Fruit fly (Drosophila melanogaster) whole organism, wandering third instar larva: ENCODE data around the gene VhaPPA1-1.

ENCODE experiments used
- CG9705 ChIP-seq: fragments of 200-800 bp; sonication (Bioruptor generic); optimal IDR thresholded peaks from 2 replicates; lab custom pipeline; 2018; ENCODE audit warnings: missing biosample characterization, mild to moderate bottlenecking, missing genetic modification characterization
- CrebA ChIP-seq: fragments of 200-800 bp; sonication (Bioruptor generic); optimal IDR thresholded peaks from 2 replicates; lab custom pipeline; 2016; ENCODE audit warnings: missing biosample characterization, mild to moderate bottlenecking, missing genetic modification characterization, borderline replicate concordance
- Dif ChIP-seq: fragments of 200-275, 200-300 bp; sonication (Bioruptor generic); optimal IDR thresholded peaks from 2 replicates; lab custom pipeline; 2018; ENCODE audit warnings: missing biosample characterization, missing genetic modification characterization; ENCODE audit not compliant: partially characterized antibody
- Hnf4 ChIP-seq: fragments of 200-800 bp; sonication (Bioruptor generic); optimal IDR thresholded peaks from 2 replicates; lab custom pipeline; 2016; ENCODE audit warnings: missing biosample characterization, mild to moderate bottlenecking, missing genetic modification characterization
- Hr78 ChIP-seq: fragments of >200 bp; optimal IDR thresholded peaks from 2 replicates; lab custom pipeline; 2017; ENCODE audit warnings: missing biosample characterization, missing genetic modification characterization
- Jra ChIP-seq: sonication (Bioruptor generic); optimal IDR thresholded peaks from 2 replicates; lab custom pipeline; 2016; ENCODE audit warnings: missing biosample characterization, missing genetic modification characterization
- Mio ChIP-seq: sonication (Bioruptor generic); optimal IDR thresholded peaks from 2 replicates; lab custom pipeline; 2016; ENCODE audit warnings: missing biosample characterization, missing genetic modification characterization
- N ChIP-seq: fragments of >200 bp; optimal IDR thresholded peaks from 2 replicates; lab custom pipeline; 2018; ENCODE audit warnings: missing biosample characterization, missing external identifiers, missing genetic modification characterization
- OdsH ChIP-seq: fragments of 200-800 bp; sonication (Bioruptor generic); optimal IDR thresholded peaks from 2 replicates; lab custom pipeline; 2016; ENCODE audit warnings: missing biosample characterization, mild to moderate bottlenecking, missing genetic modification characterization
- Rel ChIP-seq, 2 experiments: fragments of 200-800 bp; sonication (Bioruptor generic) in 1 of 2; optimal IDR thresholded peaks; 2 replicates in 1 of 2; 3 replicates in 1 of 2; lab custom pipeline; 2016 to 2019; ENCODE audit warnings: mild to moderate bottlenecking in 2 of 2, missing biosample characterization in 2 of 2, missing genetic modification characterization in 2 of 2, moderate library complexity in 1 of 2
- Sp1 ChIP-seq: fragments of 200-800 bp; sonication (Bioruptor generic); optimal IDR thresholded peaks from 3 replicates; lab custom pipeline; 2019; ENCODE audit warnings: missing biosample characterization, mild to moderate bottlenecking, missing genetic modification characterization, moderate library complexity
- br ChIP-seq: fragments of 200-800 bp; sonication (Bioruptor generic); optimal IDR thresholded peaks from 2 replicates; lab custom pipeline; 2016; ENCODE audit warnings: missing biosample characterization, missing genetic modification characterization
- brk ChIP-seq: fragments of 200-800 bp; sonication (Bioruptor generic); optimal IDR thresholded peaks from 2 replicates; lab custom pipeline; 2016; ENCODE audit warnings: missing biosample characterization, mild to moderate bottlenecking, missing genetic modification characterization
- dl ChIP-seq, 2 experiments: fragments of 175-275, 200-275 bp in 1 of 2; fragments of 200-275 bp in 1 of 2; sonication (Bioruptor generic); optimal IDR thresholded peaks; lab custom pipeline; 2018; ENCODE audit warnings: mild to moderate bottlenecking in 2 of 2, missing biosample characterization in 2 of 2, missing genetic modification characterization in 2 of 2, moderate library complexity in 2 of 2; ENCODE audit not compliant: partially characterized antibody in 2 of 2, insufficient read depth in 1 of 2
- ey ChIP-seq: fragments of 200-800 bp; sonication (Bioruptor generic); optimal IDR thresholded peaks from 2 replicates; lab custom pipeline; 2016; ENCODE audit warnings: missing biosample characterization, missing genetic modification characterization
- fru ChIP-seq: fragments of 200-800 bp; sonication (Bioruptor generic); optimal IDR thresholded peaks from 3 replicates; lab custom pipeline; 2016; ENCODE audit warnings: missing biosample characterization, mild to moderate bottlenecking, missing genetic modification characterization
- h ChIP-seq: fragments of 200-800 bp; sonication (Bioruptor generic); optimal IDR thresholded peaks from 3 replicates; lab custom pipeline; 2016; ENCODE audit warnings: missing biosample characterization, mild to moderate bottlenecking, missing genetic modification characterization
- jim ChIP-seq: fragments of 175-275, 200-325 bp; sonication (Bioruptor generic); optimal IDR thresholded peaks from 2 replicates; lab custom pipeline; 2016; ENCODE audit warnings: missing biosample characterization, mild to moderate bottlenecking, missing genetic modification characterization
- lola ChIP-seq: fragments of >200 bp; optimal IDR thresholded peaks from 2 replicates; lab custom pipeline; 2017; ENCODE audit warnings: missing biosample characterization, missing genetic modification characterization
- pan ChIP-seq: fragments of >200 bp; optimal IDR thresholded peaks from 2 replicates; lab custom pipeline; 2017
- psq ChIP-seq: fragments of 200-800 bp; sonication (Bioruptor generic); optimal IDR thresholded peaks from 3 replicates; lab custom pipeline; 2017; ENCODE audit warnings: missing biosample characterization, mild to moderate bottlenecking, missing genetic modification characterization, moderate library complexity
- rgr ChIP-seq: fragments of 200-800 bp; sonication (Bioruptor generic); optimal IDR thresholded peaks from 3 replicates; lab custom pipeline; 2016; ENCODE audit warnings: missing biosample characterization, mild to moderate bottlenecking, missing genetic modification characterization
- sage ChIP-seq: fragments of 200-800 bp; sonication (Bioruptor generic); optimal IDR thresholded peaks from 2 replicates; lab custom pipeline; 2016; ENCODE audit warnings: missing biosample characterization, mild to moderate bottlenecking, missing genetic modification characterization
- sv ChIP-seq: fragments of 200-800 bp; sonication (Bioruptor generic); optimal IDR thresholded peaks from 3 replicates; lab custom pipeline; 2016; ENCODE audit warnings: missing biosample characterization, missing genetic modification characterization
- tai ChIP-seq: sonication (Bioruptor generic); optimal IDR thresholded peaks from 2 replicates; lab custom pipeline; 2016; ENCODE audit warnings: missing biosample characterization, missing genetic modification characterization
- usp ChIP-seq: fragments of >200 bp; optimal IDR thresholded peaks from 2 replicates; lab custom pipeline; 2017; ENCODE audit warnings: missing biosample characterization, missing genetic modification characterization

Gene VhaPPA1-1

DNA sequence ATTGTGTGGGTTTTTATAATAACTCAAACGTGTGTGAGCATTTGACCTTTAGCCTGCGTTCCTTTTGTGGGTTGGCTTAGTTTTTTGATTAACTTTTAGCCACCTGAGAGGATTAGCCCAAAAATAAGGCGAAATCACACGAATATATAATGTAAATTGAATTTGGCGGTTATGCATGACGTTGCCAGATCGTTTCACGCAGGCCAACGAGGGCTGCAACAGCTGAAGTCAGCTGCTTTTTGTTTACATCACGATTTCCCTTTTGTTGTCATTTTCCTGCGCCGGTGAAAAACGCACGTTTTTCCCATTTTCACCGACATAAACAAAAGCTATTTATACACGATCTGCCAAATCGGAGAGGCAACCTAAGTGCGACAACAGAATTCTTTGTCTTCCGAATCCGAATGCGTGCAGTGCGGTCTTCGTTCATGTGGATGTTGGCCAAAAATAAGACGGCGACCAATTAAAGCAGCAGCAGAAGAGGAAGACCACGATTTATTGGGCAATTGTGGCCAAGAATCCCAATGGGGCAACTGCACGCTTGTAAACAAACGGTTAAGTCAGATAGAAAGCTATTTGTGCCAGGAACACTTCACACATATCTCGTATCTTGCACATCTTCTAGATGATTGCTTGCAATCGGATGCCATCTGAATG, 24.5 kb downstream of the VhaPPA1-1 start, which contains the start of gene CG3631:
CG3631 (plus strand) TSS at position 251 of the 657 bp plus-strand sequence.
- TF ChIP-seq psq (GFP tag; lab: Kevin White, UChicago) (peak; percentile 69), tai (GFP tag; lab: Kevin White, UChicago) (no peak)

dm6 chr3R:14878145-14878544, 25.7 kb downstream of the VhaPPA1-1 start:
- TF ChIP-seq N (GFP tag; lab: Kevin White, UChicago) (no peak), CG9705 (no peak), Hr78 (GFP tag; lab: Kevin White, UChicago) (no peak), CrebA (GFP tag; lab: Kevin White, UChicago) (no peak), psq (GFP tag; lab: Kevin White, UChicago) (no peak), rgr (GFP tag; lab: Kevin White, UChicago) (no peak), ey (GFP tag; lab: Kevin White, UChicago) (no peak), sage (GFP tag; lab: Kevin White, UChicago) (no peak), Sp1 (GFP tag; lab: Kevin White, UChicago) (no peak), br (no peak), Rel (GFP tag; optimal IDR thresholded peaks at IDR 0.05; lab: Kevin White, UChicago) (no peak), Rel (tag; optimal IDR thresholded peaks at IDR 0.05; lab: Kevin White, UChicago) (no peak), OdsH (GFP tag; lab: Kevin White, UChicago) (no peak), Hnf4 (GFP tag; lab: Kevin White, UChicago) (no peak), dl (GFP tag; optimal IDR thresholded peaks at IDR 0.05; lab: Kevin White, UChicago; ENCODE audit: insufficient read depth in 1 of 2, partially characterized antibody in 2 of 2) (no peak), Jra (GFP tag; lab: Kevin White, UChicago) (no peak), brk (no peak)

dm6 chr3R:14875965-14876331, 27.9 kb downstream of the VhaPPA1-1 start:
- no peak for TF ChIP-seq OdsH (GFP tag; lab: Kevin White, UChicago)
- no peak for TF ChIP-seq Rel (GFP tag; optimal IDR thresholded peaks at IDR 0.05; lab: Kevin White, UChicago)
- TF ChIP-seq Rel (tag; optimal IDR thresholded peaks at IDR 0.05; lab: Kevin White, UChicago), result no peak
- no peak for TF ChIP-seq Jra (GFP tag; lab: Kevin White, UChicago)
- TF ChIP-seq lola (GFP tag; lab: Kevin White, UChicago), result no peak
- TF ChIP-seq sv, result no peak
- no peak for TF ChIP-seq Mio
- TF ChIP-seq, all 38 proteins: peak for 0

DNA sequence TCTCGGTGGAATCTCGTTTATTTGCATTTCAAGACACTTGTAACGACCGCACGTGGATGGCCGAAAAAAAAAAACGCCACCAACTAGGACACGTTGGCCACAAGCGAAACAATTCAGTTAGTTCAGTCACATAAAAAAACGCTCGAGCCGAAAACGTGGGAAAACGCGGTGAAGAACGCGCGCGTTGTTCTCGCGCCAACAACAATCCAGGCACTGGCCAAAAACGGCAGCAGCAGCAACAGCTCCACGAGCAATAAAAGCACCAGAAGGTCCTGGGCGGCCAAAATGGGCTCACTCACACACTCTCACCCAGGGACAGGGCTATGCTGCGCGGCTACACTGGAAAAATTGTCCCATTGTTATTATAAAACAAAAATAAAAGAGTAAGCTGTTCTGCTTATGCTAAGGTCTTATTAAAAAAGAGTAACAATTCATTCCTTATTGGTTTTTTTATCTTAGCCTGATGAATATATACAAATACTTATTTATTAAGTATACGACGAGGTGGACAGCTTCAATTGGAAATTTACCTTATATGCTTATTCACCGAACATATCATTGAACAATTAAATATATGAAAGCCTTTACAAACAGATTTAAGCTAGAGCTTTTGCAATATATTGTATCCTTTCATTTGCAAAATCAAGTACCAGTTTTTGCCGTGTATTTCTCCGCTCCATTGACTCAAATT, 28.4 kb downstream of the VhaPPA1-1 start, which contains the start of gene btsz:
btsz (minus strand) TSS at position 215 of the 691 bp plus-strand sequence.
- TF ChIP-seq sv (peak; percentile 27), fru (GFP tag; lab: Kevin White, UChicago) (no peak), psq (GFP tag; lab: Kevin White, UChicago) (no peak)

dm6 chr3R:14873345-14873744, 30.5 kb downstream of the VhaPPA1-1 start:
- TF ChIP-seq Sp1 (GFP tag; lab: Kevin White, UChicago), result no peak
- no peak for TF ChIP-seq Dif (GFP tag; lab: Kevin White, UChicago)
- no peak for TF ChIP-seq fru (GFP tag; lab: Kevin White, UChicago)
- no peak for TF ChIP-seq CrebA (GFP tag; lab: Kevin White, UChicago)
- no peak for TF ChIP-seq Mio
- no peak for TF ChIP-seq CG9705
- no peak for TF ChIP-seq pan (lab: Kevin White, UChicago)
- no peak for TF ChIP-seq h (GFP tag; lab: Kevin White, UChicago)
- TF ChIP-seq usp, result no peak
- TF ChIP-seq jim (GFP tag; lab: Kevin White, UChicago), result no peak
- TF ChIP-seq tai (GFP tag; lab: Kevin White, UChicago), result no peak
- TF ChIP-seq rgr (GFP tag; lab: Kevin White, UChicago), result no peak

DNA sequence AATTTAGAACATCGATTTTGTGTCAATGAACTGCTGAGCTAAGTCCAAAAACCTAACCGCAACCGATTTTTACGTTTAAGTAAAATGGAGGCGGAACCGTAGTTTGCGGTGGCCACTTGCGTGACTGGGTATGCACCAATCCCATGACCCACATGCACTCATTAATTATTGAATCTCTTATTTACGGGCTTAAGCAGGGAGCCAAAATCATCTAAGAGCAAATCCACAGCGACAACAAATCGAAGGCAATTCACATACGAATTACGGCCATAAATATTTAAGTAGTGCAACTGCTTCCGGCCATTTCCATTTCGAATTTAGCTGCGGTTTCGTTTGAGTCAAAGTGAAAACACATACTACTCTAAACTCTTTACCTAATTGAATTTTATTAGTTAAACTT, 39.0 kb downstream of the VhaPPA1-1 start:
- TF ChIP-seq Hnf4 (GFP tag; lab: Kevin White, UChicago), result no peak
